Fruit fly (Drosophila melanogaster) whole organism, embryonic: Measurements from ENCODE around the gene Lztr1.
A peak's percentile ranks its signal among the peaks of the same experiment; 100 is the strongest.

Experiments used
- Awh ChIP-seq: fragments of 200-800 bp; sonication (Bioruptor generic); IDR thresholded peaks from 2 replicates; pipeline ENCODE4, ENCODE4 v1.3.6; 2022; ENCODE audit warnings: missing biosample characterization, missing genetic modification characterization
- Bdp1 ChIP-seq: fragments of 200-800 bp; sonication (Bioruptor generic); optimal IDR thresholded peaks from 3 replicates; lab custom pipeline; 2016; ENCODE audit warnings: missing biosample characterization, missing genetic modification characterization
- BtbVII ChIP-seq: fragments of 200-800 bp; sonication (Bioruptor generic); optimal IDR thresholded peaks from 3 replicates; lab custom pipeline; 2017; ENCODE audit warnings: missing biosample characterization, mild to moderate bottlenecking, missing genetic modification characterization
- CG1024 ChIP-seq: fragments of 200-800 bp; sonication (Bioruptor generic); IDR thresholded peaks from 2 replicates; pipeline ENCODE4 v1.3.6; 2022; ENCODE audit warnings: missing biosample characterization, missing genetic modification characterization
- CG10565 ChIP-seq: fragments of 200-800 bp; sonication (Bioruptor generic); optimal IDR thresholded peaks from 3 replicates; lab custom pipeline; 2016; ENCODE audit warnings: missing biosample characterization, mild to moderate bottlenecking, missing genetic modification characterization
- CG10979 ChIP-seq: fragments of 200-800 bp; sonication (Bioruptor generic); optimal IDR thresholded peaks from 2 replicates; lab custom pipeline; 2018; ENCODE audit warnings: missing biosample characterization, mild to moderate bottlenecking, missing genetic modification characterization, moderate library complexity
- CG11247 ChIP-seq: fragments of 200-800 bp; sonication (Bioruptor generic); IDR thresholded peaks from 2 replicates; pipeline ENCODE4 v1.3.6; 2022; ENCODE audit warnings: missing biosample characterization, missing genetic modification characterization
- CG1233 ChIP-seq: fragments of 200-800 bp; sonication (Bioruptor generic); optimal IDR thresholded peaks from 4 replicates; lab custom pipeline; 2018; ENCODE audit warnings: missing biosample characterization, mild to moderate bottlenecking, missing genetic modification characterization
- CG12769 ChIP-seq: fragments of 200-800 bp; sonication (Bioruptor generic); optimal IDR thresholded peaks from 2 replicates; lab custom pipeline; 2019; ENCODE audit warnings: missing biosample characterization, mild to moderate bottlenecking, missing genetic modification characterization, moderate library complexity
- CG14441 ChIP-seq: fragments of 200-800 bp; sonication (Bioruptor generic); IDR thresholded peaks from 2 replicates; pipeline ENCODE4 v1.3.6; 2022; ENCODE audit warnings: missing biosample characterization, missing genetic modification characterization
- CG14860 ChIP-seq: fragments of 200-800 bp; sonication (Bioruptor generic); IDR thresholded peaks from 3 replicates; pipeline ENCODE4 v1.3.6; 2022; ENCODE audit warnings: missing biosample characterization, missing genetic modification characterization; ENCODE audit not compliant: partially characterized antibody
- CG1602 ChIP-seq: fragments of 200-800 bp; sonication (Bioruptor generic); optimal IDR thresholded peaks from 3 replicates; lab custom pipeline; 2016; ENCODE audit warnings: missing biosample characterization, missing genetic modification characterization
- CG17328 ChIP-seq: fragments of 200-800 bp; sonication (Bioruptor generic); IDR thresholded peaks from 2 replicates; pipeline ENCODE4 v1.3.6; 2022; ENCODE audit warnings: missing biosample characterization, missing genetic modification characterization
- CG17568 ChIP-seq: fragments of 200-800 bp; sonication (Bioruptor generic); optimal IDR thresholded peaks from 2 replicates; lab custom pipeline; 2018; ENCODE audit warnings: missing biosample characterization, mild to moderate bottlenecking, missing genetic modification characterization, moderate library complexity
- CG2199 ChIP-seq: fragments of 200-800 bp; sonication (Bioruptor generic); IDR thresholded peaks from 3 replicates; pipeline ENCODE4 v1.3.6; 2022; ENCODE audit warnings: missing biosample characterization, missing genetic modification characterization
- CG2889 ChIP-seq: fragments of 200-800 bp; sonication (Bioruptor generic); IDR thresholded peaks from 3 replicates; pipeline ENCODE4 v1.3.6; 2022; ENCODE audit warnings: missing biosample characterization, missing genetic modification characterization
- CG3281 ChIP-seq: fragments of 200-800 bp; sonication (Bioruptor generic); optimal IDR thresholded peaks from 3 replicates; lab custom pipeline; 2017; ENCODE audit warnings: missing biosample characterization, mild to moderate bottlenecking, missing genetic modification characterization
- CG4282 ChIP-seq: fragments of 200-800 bp; sonication (Bioruptor generic); optimal IDR thresholded peaks from 2 replicates; lab custom pipeline; 2016; ENCODE audit warnings: missing biosample characterization, missing genetic modification characterization
- CG4617 ChIP-seq: fragments of 200-800 bp; sonication (Bioruptor generic); optimal IDR thresholded peaks from 3 replicates; lab custom pipeline; 2016; ENCODE audit warnings: missing biosample characterization, missing genetic modification characterization, borderline replicate concordance
- CG6175 ChIP-seq: fragments of 200-800 bp; sonication (Bioruptor generic); IDR thresholded peaks from 3 replicates; pipeline ENCODE4 v1.3.6; 2022; ENCODE audit warnings: missing biosample characterization, missing genetic modification characterization
- CG6272 ChIP-seq: fragments of 200-800 bp; sonication (Bioruptor generic); IDR thresholded peaks from 2 replicates; pipeline ENCODE4 v1.3.6; 2022; ENCODE audit warnings: missing biosample characterization, missing genetic modification characterization
- CG6765 ChIP-seq: fragments of 200-800 bp; sonication (Bioruptor generic); optimal IDR thresholded peaks from 3 replicates; lab custom pipeline; 2017; ENCODE audit warnings: missing biosample characterization, mild to moderate bottlenecking, missing genetic modification characterization
- CG7271 ChIP-seq: fragments of 200-800 bp; sonication (Bioruptor generic); optimal IDR thresholded peaks from 2 replicates; lab custom pipeline; 2018; ENCODE audit warnings: missing biosample characterization, mild to moderate bottlenecking, missing genetic modification characterization, moderate library complexity
- CG7786 ChIP-seq: fragments of 200-800 bp; sonication (Bioruptor generic); optimal IDR thresholded peaks from 2 replicates; lab custom pipeline; 2016; ENCODE audit warnings: missing biosample characterization, missing genetic modification characterization
- CG7928 ChIP-seq: fragments of 200-800 bp; sonication (Bioruptor generic); optimal IDR thresholded peaks from 2 replicates; lab custom pipeline; 2017; ENCODE audit warnings: missing biosample characterization, mild to moderate bottlenecking, missing genetic modification characterization
- CG8388 ChIP-seq: fragments of 200-800 bp; sonication (Bioruptor generic); optimal IDR thresholded peaks from 2 replicates; lab custom pipeline; 2019; ENCODE audit warnings: missing biosample characterization, mild to moderate bottlenecking, missing genetic modification characterization, moderate library complexity
- CG9437 ChIP-seq: fragments of 200-800 bp; sonication (Bioruptor generic); optimal IDR thresholded peaks from 2 replicates; lab custom pipeline; 2018; ENCODE audit warnings: missing biosample characterization, mild to moderate bottlenecking, missing genetic modification characterization
- CG9727 ChIP-seq: fragments of 200-800 bp; sonication (Bioruptor generic); optimal IDR thresholded peaks from 3 replicates; lab custom pipeline; 2017; ENCODE audit warnings: missing biosample characterization, mild to moderate bottlenecking, missing genetic modification characterization
- Dbx ChIP-seq: fragments of 200-800 bp; sonication (Bioruptor generic); IDR thresholded peaks from 3 replicates; pipeline ENCODE4 v1.3.6; 2022; ENCODE audit warnings: missing biosample characterization, missing genetic modification characterization
- Ets65A ChIP-seq: fragments of 200-800 bp; sonication (Bioruptor generic); peaks from one replicate; lab custom pipeline; 2016; ENCODE audit warnings: missing biosample characterization, missing genetic modification characterization
- HLH3B ChIP-seq: fragments of 200-800 bp; sonication (Bioruptor generic); IDR thresholded peaks from 2 replicates; pipeline ENCODE4 v1.3.6; 2022; ENCODE audit warnings: missing biosample characterization, missing genetic modification characterization
- Oaz ChIP-seq: fragments of 200-800 bp; sonication (Bioruptor generic); IDR thresholded peaks from 2 replicates; pipeline ENCODE4 v1.3.6; 2022; ENCODE audit warnings: missing biosample characterization, missing genetic modification characterization
- Oli ChIP-seq: fragments of 200-800 bp; sonication (Bioruptor generic); optimal IDR thresholded peaks from 2 replicates; lab custom pipeline; 2018; ENCODE audit warnings: missing biosample characterization, mild to moderate bottlenecking, missing genetic modification characterization, moderate library complexity
- Spps ChIP-seq: fragments of 200-800 bp; sonication (Bioruptor generic); optimal IDR thresholded peaks from 2 replicates; lab custom pipeline; 2018; ENCODE audit warnings: missing biosample characterization, mild to moderate bottlenecking, missing genetic modification characterization
- az2 ChIP-seq: fragments of 200-800 bp; sonication (Bioruptor generic); optimal IDR thresholded peaks from 3 replicates; lab custom pipeline; 2016; ENCODE audit warnings: missing biosample characterization, missing genetic modification characterization
- chn ChIP-seq: fragments of 200-800 bp; sonication (Bioruptor generic); optimal IDR thresholded peaks from 2 replicates; lab custom pipeline; 2016; ENCODE audit warnings: missing biosample characterization, missing genetic modification characterization
- dm ChIP-seq: fragments of 200-800 bp; sonication (Bioruptor generic); optimal IDR thresholded peaks from 3 replicates; lab custom pipeline; 2016; ENCODE audit warnings: missing biosample characterization, missing genetic modification characterization
- fd102C ChIP-seq: fragments of 200-800 bp; sonication (Bioruptor generic); optimal IDR thresholded peaks from 2 replicates; lab custom pipeline; 2018; ENCODE audit warnings: missing biosample characterization, mild to moderate bottlenecking, missing genetic modification characterization, moderate library complexity
- fd64A ChIP-seq: fragments of 200-800 bp; sonication (Bioruptor generic); optimal IDR thresholded peaks from 3 replicates; lab custom pipeline; 2018; ENCODE audit warnings: missing biosample characterization, mild to moderate bottlenecking, missing genetic modification characterization
- gem ChIP-seq: fragments of 200-800 bp; sonication (Bioruptor generic); optimal IDR thresholded peaks from 2 replicates; lab custom pipeline; 2019; ENCODE audit warnings: missing biosample characterization, mild to moderate bottlenecking, missing genetic modification characterization, moderate library complexity
- kah ChIP-seq: fragments of 200-800 bp; sonication (Bioruptor generic); optimal IDR thresholded peaks from 2 replicates; lab custom pipeline; 2018; ENCODE audit warnings: missing biosample characterization, mild to moderate bottlenecking, missing genetic modification characterization
- lilli ChIP-seq: fragments of 200-800 bp; sonication (Bioruptor generic); optimal IDR thresholded peaks from 3 replicates; lab custom pipeline; 2016; ENCODE audit warnings: missing biosample characterization, missing genetic modification characterization
- phol ChIP-seq: fragments of 200-800 bp; sonication (Bioruptor generic); optimal IDR thresholded peaks from 3 replicates; lab custom pipeline; 2018; ENCODE audit warnings: missing biosample characterization, mild to moderate bottlenecking, missing genetic modification characterization, moderate library complexity
- salm ChIP-seq: fragments of 200-800 bp; sonication (Bioruptor generic); optimal IDR thresholded peaks from 2 replicates; lab custom pipeline; 2018; ENCODE audit warnings: missing biosample characterization, mild to moderate bottlenecking, missing genetic modification characterization
- schlank ChIP-seq: fragments of 200-800 bp; sonication (Bioruptor generic); optimal IDR thresholded peaks from 2 replicates; lab custom pipeline; 2018; ENCODE audit warnings: missing biosample characterization, mild to moderate bottlenecking, missing genetic modification characterization
- sima ChIP-seq: fragments of 200-800 bp; sonication (Bioruptor generic); optimal IDR thresholded peaks from 2 replicates; lab custom pipeline; 2016; ENCODE audit warnings: missing biosample characterization, missing genetic modification characterization
- sob ChIP-seq: fragments of 200-800 bp; sonication (Bioruptor generic); IDR thresholded peaks from 2 replicates; pipeline ENCODE4 v1.3.6; 2022; ENCODE audit warnings: missing biosample characterization, missing genetic modification characterization
- stwl ChIP-seq: fragments of 200-800 bp; sonication (Bioruptor generic); optimal IDR thresholded peaks from 3 replicates; lab custom pipeline; 2018; ENCODE audit warnings: missing biosample characterization, mild to moderate bottlenecking, missing genetic modification characterization, moderate library complexity
- unpg ChIP-seq: fragments of 200-800 bp; sonication (Bioruptor generic); optimal IDR thresholded peaks from 3 replicates; lab custom pipeline; 2018; ENCODE audit warnings: missing biosample characterization, mild to moderate bottlenecking, missing genetic modification characterization, moderate library complexity
- vvl ChIP-seq: fragments of 200-800 bp; sonication (Bioruptor generic); IDR thresholded peaks from 2 replicates; pipeline ENCODE4 v1.3.6; 2022; ENCODE audit warnings: missing biosample characterization, missing genetic modification characterization
- yki ChIP-seq: fragments of >200 bp; optimal IDR thresholded peaks from 3 replicates; lab custom pipeline; 2018
- zen2 ChIP-seq: fragments of 200-800 bp; sonication (Bioruptor generic); IDR thresholded peaks from 3 replicates; pipeline ENCODE4 v1.3.6; 2022; ENCODE audit warnings: missing biosample characterization, missing genetic modification characterization; ENCODE audit not compliant: partially characterized antibody

Gene Lztr1

dm6 chrX:955873-956272 lies 28.5 kb upstream of the Lztr1 start (continued):
- peak; percentile 66 for TF ChIP-seq Oli (tag; lab: Kevin White, UChicago)
- peak; percentile 41 for TF ChIP-seq BtbVII (GFP tag; lab: Kevin White, UChicago)
- TF ChIP-seq chn: peak; percentile 36
- TF ChIP-seq CG6175 (GFP tag; lab: Robert Waterston, UW): no peak
- TF ChIP-seq CG12769 (tag; lab: Kevin White, UChicago): peak; percentile 81
- TF ChIP-seq CG17568 (GFP tag; lab: Kevin White, UChicago): no peak
- TF ChIP-seq HLH3B (GFP tag; lab: Robert Waterston, UW): peak; percentile 71
- TF ChIP-seq kah (GFP tag; lab: Kevin White, UChicago): no peak
- TF ChIP-seq CG7271 (tag; lab: Kevin White, UChicago): no peak
- TF ChIP-seq yki (lab: Kevin White, UChicago): no peak
- TF ChIP-seq CG17328 (GFP tag; lab: Robert Waterston, UW): peak; percentile 56
- TF ChIP-seq CG10979: peak; percentile 55
- TF ChIP-seq CG3281 (GFP tag; lab: Kevin White, UChicago): peak; percentile 40
- peak; percentile 62 for TF ChIP-seq phol (tag; lab: Kevin White, UChicago)
- no peak for TF ChIP-seq CG7928 (GFP tag; lab: Kevin White, UChicago)
- no peak for TF ChIP-seq Bdp1 (GFP tag; lab: Kevin White, UChicago)
- TF ChIP-seq CG9437 (GFP tag; lab: Kevin White, UChicago): no peak
- peak; percentile 93 for TF ChIP-seq Ets65A (GFP tag; lab: Kevin White, UChicago)
- peak; percentile 45; the same call in 1 of the 3 replicates for TF ChIP-seq Dbx
- no peak for TF ChIP-seq Spps
- TF ChIP-seq CG8388 (GFP tag; lab: Kevin White, UChicago): peak; percentile 41
- TF ChIP-seq vvl (GFP tag; lab: Robert Waterston, UW): peak; percentile 69
- TF ChIP-seq CG1024 (GFP tag; lab: Robert Waterston, UW): peak; percentile 55; the same call in 1 of the 2 replicates
- TF ChIP-seq CG14441 (GFP tag; lab: Robert Waterston, UW): peak; percentile 63
- no peak for TF ChIP-seq salm
- peak; percentile 61 for TF ChIP-seq unpg
- TF ChIP-seq CG2889 (GFP tag; lab: Robert Waterston, UW): no peak
- peak; percentile 25 for TF ChIP-seq CG1233 (GFP tag; lab: Kevin White, UChicago)
- no peak for TF ChIP-seq CG2199 (GFP tag; lab: Robert Waterston, UW)
- TF ChIP-seq CG1602: peak; percentile 11
- TF ChIP-seq CG7786 (GFP tag; lab: Kevin White, UChicago): peak; percentile 45
- TF ChIP-seq CG14860 (GFP tag; lab: Robert Waterston, UW): no peak
- TF ChIP-seq CG10565 (GFP tag; lab: Kevin White, UChicago): no peak
- no peak for TF ChIP-seq Oaz (GFP tag; lab: Robert Waterston, UW)
- peak; percentile 55 for TF ChIP-seq az2 (GFP tag; lab: Kevin White, UChicago)
- no peak for TF ChIP-seq dm (GFP tag; lab: Kevin White, UChicago)
- TF ChIP-seq CG9727 (GFP tag; lab: Kevin White, UChicago): peak; percentile 11
- peak; percentile 11 for TF ChIP-seq schlank (tag; lab: Kevin White, UChicago)
- TF ChIP-seq CG4617: no peak
- no peak for TF ChIP-seq fd102C (GFP tag; lab: Kevin White, UChicago)
- peak; percentile 71 for TF ChIP-seq gem
- no peak for TF ChIP-seq fd64A (GFP tag; lab: Kevin White, UChicago)
- TF ChIP-seq stwl (tag; lab: Kevin White, UChicago): no peak
- TF ChIP-seq CG11247 (GFP tag; lab: Robert Waterston, UW): peak; percentile 43; the same call in 1 of the 2 replicates
- TF ChIP-seq Awh (GFP tag; lab: Robert Waterston, UW): no peak
- peak; percentile 53; the same call in 1 of the 2 replicates for TF ChIP-seq sob
- no peak for TF ChIP-seq zen2 (GFP tag; lab: Robert Waterston, UW)
- TF ChIP-seq lilli (GFP tag; lab: Kevin White, UChicago): peak; percentile 62
- TF ChIP-seq CG4282 (GFP tag; lab: Kevin White, UChicago): no peak
- TF ChIP-seq sima (GFP tag; lab: Kevin White, UChicago): no peak
- TF ChIP-seq CG6765: no peak
- no peak for TF ChIP-seq CG6272
